4 worm cellular contexts compared by ENCODE assay signal in genomic region chrX:12407297-12407696, ce11.
A peak's percentile ranks its signal among the peaks of the same experiment; 100 is the strongest.
TF ChIP-seq lines count a peak whose summit lies in the region.

No protein-coding gene starts in this region.

TF ChIP-seq in whole organism, L2 larva, 48 proteins besides CTCF, POLR2A, EP300 and RAD21:
- TF ChIP-seq F13H6.1 (tag; optimal IDR thresholded peaks at IDR 0.05; lab: Kevin White, UChicago) (peak; percentile 41), ztf-11 (tag; optimal IDR thresholded peaks at IDR 0.05; lab: Kevin White, UChicago) (no peak)

TF ChIP-seq in whole organism, L4 larva, 104 proteins besides CTCF, POLR2A, EP300 and RAD21:
- TF ChIP-seq set-16 (GFP tag; IDR thresholded peaks at IDR 0.05; lab: Robert Waterston, UW) (no peak), fkh-10 (GFP tag; optimal IDR thresholded peaks at IDR 0.05; lab: Kevin White, UChicago) (peak; percentile 94), F37D6.2 (tag; optimal IDR thresholded peaks at IDR 0.05; lab: Kevin White, UChicago) (peak; percentile 8), ctbp-1 (GFP tag; IDR thresholded peaks at IDR 0.05; lab: Robert Waterston, UW) (peak; percentile 51; the same call in 1 of the 2 replicates), ztf-7 (tag; optimal IDR thresholded peaks at IDR 0.05; lab: Kevin White, UChicago) (no peak), saeg-2 (GFP tag; IDR thresholded peaks at IDR 0.05; lab: Robert Waterston, UW) (0 out of 2 replicates have a peak, but pooled peaks have one; percentile 18), ces-1 (GFP tag; optimal IDR thresholded peaks at IDR 0.05; lab: Kevin White, UChicago) (peak; percentile 87), nhr-76 (tag; optimal IDR thresholded peaks at IDR 0.05; lab: Kevin White, UChicago) (no peak), fos-1 (tag; optimal IDR thresholded peaks at IDR 0.05; lab: Kevin White, UChicago) (no peak), nhr-102 (tag; optimal IDR thresholded peaks at IDR 0.05; lab: Kevin White, UChicago) (no peak), aha-1 (tag; lab: Kevin White, UChicago) (peak; percentile 52), zip-11 (GFP tag; IDR thresholded peaks at IDR 0.05; lab: Robert Waterston, UW) (no peak), mep-1 (tag; optimal IDR thresholded peaks at IDR 0.05; lab: Kevin White, UChicago) (no peak), unc-130 (GFP tag; optimal IDR thresholded peaks at IDR 0.05; lab: Kevin White, UChicago) (no peak), hlh-11 (tag; optimal IDR thresholded peaks at IDR 0.05; lab: Kevin White, UChicago) (no peak), cey-2 (tag; optimal IDR thresholded peaks at IDR 0.05; lab: Kevin White, UChicago; ENCODE audit: borderline replicate concordance, insufficient read depth) (no peak)
TF ChIP-seq in whole organism, L4 larva: peak in this region for 6.

TF ChIP-seq in whole organism, late embryonic, 69 proteins besides CTCF, POLR2A, EP300 and RAD21 (continues in another document):
- TF ChIP-seq F13H6.1 (tag; optimal IDR thresholded peaks at IDR 0.05; lab: Kevin White, UChicago), result peak; percentile 22
- no peak for TF ChIP-seq ceh-34 (tag; optimal IDR thresholded peaks at IDR 0.05; lab: Kevin White, UChicago)
- TF ChIP-seq ztf-16 (tag; optimal IDR thresholded peaks at IDR 0.05; lab: Kevin White, UChicago), result no peak
- no peak for TF ChIP-seq Y22D7AL.16 (tag; optimal IDR thresholded peaks at IDR 0.05; lab: Kevin White, UChicago)
- no peak for TF ChIP-seq K02D7.2 (tag; optimal IDR thresholded peaks at IDR 0.05; lab: Kevin White, UChicago)
- TF ChIP-seq syd-9 (tag; optimal IDR thresholded peaks at IDR 0.05; lab: Kevin White, UChicago), result peak; percentile 16
- TF ChIP-seq dve-1 (tag; optimal IDR thresholded peaks at IDR 0.05; lab: Kevin White, UChicago), result no peak
- peak; percentile 26 for TF ChIP-seq hlh-13 (GFP tag; optimal IDR thresholded peaks at IDR 0.05; lab: Kevin White, UChicago)
- TF ChIP-seq ceh-22 (tag; optimal IDR thresholded peaks at IDR 0.05; lab: Kevin White, UChicago), result no peak
- peak; percentile 28 for TF ChIP-seq madf-2 (tag; optimal IDR thresholded peaks at IDR 0.05; lab: Kevin White, UChicago)
- TF ChIP-seq pha-4 (tag; optimal IDR thresholded peaks at IDR 0.05; lab: Kevin White, UChicago), result no peak
- TF ChIP-seq dmd-4 (tag; optimal IDR thresholded peaks at IDR 0.05; lab: Kevin White, UChicago; ENCODE audit: borderline replicate concordance), result no peak
- no peak for TF ChIP-seq hlh-30 (tag; optimal IDR thresholded peaks at IDR 0.05; lab: Kevin White, UChicago; ENCODE audit: insufficient read depth)
- TF ChIP-seq unc-3 (GFP tag; conservative IDR thresholded peaks at IDR 0.05; lab: Robert Waterston, UW), result no peak
- TF ChIP-seq unc-3 (tag; optimal IDR thresholded peaks at IDR 0.05; lab: Kevin White, UChicago), result no peak
- TF ChIP-seq ceh-6 (GFP tag; optimal IDR thresholded peaks at IDR 0.05; lab: Kevin White, UChicago), result peak; percentile 11
- no peak for TF ChIP-seq lin-11 (tag; optimal IDR thresholded peaks at IDR 0.05; lab: Kevin White, UChicago)
- no peak for TF ChIP-seq tbx-7 (tag; optimal IDR thresholded peaks at IDR 0.05; lab: Kevin White, UChicago)
- peak; percentile 57 for TF ChIP-seq ref-2 (tag; optimal IDR thresholded peaks at IDR 0.05; lab: Kevin White, UChicago)
- peak; percentile 41 for TF ChIP-seq ceh-18 (tag; optimal IDR thresholded peaks at IDR 0.05; lab: Kevin White, UChicago)
- TF ChIP-seq K09A11.1 (tag; optimal IDR thresholded peaks at IDR 0.05; lab: Kevin White, UChicago; ENCODE audit: insufficient read depth), result no peak
- TF ChIP-seq fkh-10 (GFP tag; optimal IDR thresholded peaks at IDR 0.05; lab: Kevin White, UChicago), result peak; percentile 19
- TF ChIP-seq ceh-48 (tag; optimal IDR thresholded peaks at IDR 0.05; lab: Kevin White, UChicago), result no peak
- no peak for TF ChIP-seq pat-9 (tag; optimal IDR thresholded peaks at IDR 0.05; lab: Kevin White, UChicago)
- no peak for TF ChIP-seq ceh-2 (tag; optimal IDR thresholded peaks at IDR 0.05; lab: Kevin White, UChicago)
- peak; percentile 88 for TF ChIP-seq ceh-31 (tag; optimal IDR thresholded peaks at IDR 0.05; lab: Kevin White, UChicago)
- TF ChIP-seq hlh-15 (tag; optimal IDR thresholded peaks at IDR 0.05; lab: Kevin White, UChicago), result no peak
- peak; percentile 12 for TF ChIP-seq fax-1 (tag; optimal IDR thresholded peaks at IDR 0.05; lab: Kevin White, UChicago)
- peak; percentile 100 for TF ChIP-seq unc-42 (tag; optimal IDR thresholded peaks at IDR 0.05; lab: Kevin White, UChicago)
- TF ChIP-seq ceh-24 (tag; optimal IDR thresholded peaks at IDR 0.05; lab: Kevin White, UChicago), result no peak
- TF ChIP-seq pros-1 (tag; optimal IDR thresholded peaks at IDR 0.05; lab: Kevin White, UChicago), result no peak
- TF ChIP-seq che-1 (tag; optimal IDR thresholded peaks at IDR 0.05; lab: Kevin White, UChicago), result no peak
- peak; percentile 34 for TF ChIP-seq gmeb-2 (tag; optimal IDR thresholded peaks at IDR 0.05; lab: Kevin White, UChicago)
- TF ChIP-seq mec-3 (tag; optimal IDR thresholded peaks at IDR 0.05; lab: Kevin White, UChicago; ENCODE audit: borderline replicate concordance), result no peak
- TF ChIP-seq nfya-1 (tag; optimal IDR thresholded peaks at IDR 0.05; lab: Kevin White, UChicago), result peak; percentile 42
- TF ChIP-seq pha-2 (tag; optimal IDR thresholded peaks at IDR 0.05; lab: Kevin White, UChicago), result no peak
- no peak for TF ChIP-seq zip-5 (tag; optimal IDR thresholded peaks at IDR 0.05; lab: Kevin White, UChicago)
- TF ChIP-seq ttx-3 (tag; optimal IDR thresholded peaks at IDR 0.05; lab: Kevin White, UChicago), result no peak
- TF ChIP-seq unc-55 (GFP tag; optimal IDR thresholded peaks at IDR 0.05; lab: Kevin White, UChicago), result no peak

TF ChIP-seq in whole organism, mixed stage, embryonic, 35 proteins besides CTCF, POLR2A, EP300 and RAD21:
- TF ChIP-seq ces-1 (GFP tag; optimal IDR thresholded peaks at IDR 0.05; lab: Kevin White, UChicago) (peak; percentile 98), M03D4.4 (tag; optimal IDR thresholded peaks at IDR 0.05; lab: Kevin White, UChicago) (no peak), tbx-8 (GFP tag; optimal IDR thresholded peaks at IDR 0.05; lab: Kevin White, UChicago) (no peak), unc-120 (tag; optimal IDR thresholded peaks at IDR 0.05; lab: Kevin White, UChicago; ENCODE audit: poor library complexity, severe bottlenecking) (peak; percentile 32), sem-2 (GFP tag; optimal IDR thresholded peaks at IDR 0.05; lab: Kevin White, UChicago) (no peak), lin-32 (GFP tag; optimal IDR thresholded peaks at IDR 0.05; lab: Kevin White, UChicago) (no peak), sptf-1 (tag; optimal IDR thresholded peaks at IDR 0.05; lab: Kevin White, UChicago) (peak; percentile 71), drap-1 (GFP tag; optimal IDR thresholded peaks at IDR 0.05; lab: Kevin White, UChicago) (peak; percentile 62), nhr-76 (tag; optimal IDR thresholded peaks at IDR 0.05; lab: Kevin White, UChicago) (no peak), mls-2 (tag; optimal IDR thresholded peaks at IDR 0.05; lab: Kevin White, UChicago) (peak; percentile 33), ceh-43 (GFP tag; optimal IDR thresholded peaks at IDR 0.05; lab: Kevin White, UChicago) (no peak), nhr-237 (tag; optimal IDR thresholded peaks at IDR 0.05; lab: Kevin White, UChicago) (no peak)
TF ChIP-seq in whole organism, mixed stage, embryonic: peak in this region for 5.
